Worm (Caenorhabditis elegans): ENCODE measurements around the gene ZK131.11.
A peak's percentile ranks its signal among the peaks of the same experiment; 100 is the strongest.

DNA sequence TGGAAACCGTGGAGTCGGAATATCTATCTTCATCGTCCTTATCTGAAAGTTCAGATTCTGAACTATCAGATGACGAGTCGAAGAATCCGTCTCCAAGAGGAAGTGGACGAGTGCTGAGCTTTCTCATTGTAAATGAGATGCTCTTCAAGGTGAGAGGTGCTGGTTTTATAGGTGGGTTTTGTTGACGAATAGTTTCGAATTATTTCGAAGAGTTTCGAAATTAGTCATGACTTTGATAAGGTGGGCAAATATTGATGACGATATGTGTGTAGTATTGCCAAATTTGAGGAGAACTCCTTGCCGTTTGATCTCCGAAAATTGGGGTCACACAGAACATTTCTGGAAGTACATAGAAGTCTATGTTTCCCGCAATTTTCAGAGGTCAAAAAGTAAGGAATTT, 41.5 kb downstream of the ZK131.11 start, which contains the start of gene F08G2.5:
- TF ChIP-seq aly-2 (tag; optimal IDR thresholded peaks at IDR 0.05) (no peak), fos-1 (tag; optimal IDR thresholded peaks at IDR 0.05) (peak; percentile 58), R02D3.7 (tag; optimal IDR thresholded peaks at IDR 0.05) (no peak), ceh-82 (tag; optimal IDR thresholded peaks at IDR 0.05) (no peak), snpc-4 (tag; optimal IDR thresholded peaks at IDR 0.05) (no peak), unc-62 (GFP tag; optimal IDR thresholded peaks at IDR 0.05) (no peak), sem-4 (tag; optimal IDR thresholded peaks at IDR 0.05) (no peak)

Measured in whole organism, L2 larva.